Fruit fly (Drosophila melanogaster) whole organism, embryonic: ENCODE results near the gene CG14966.
A peak's percentile ranks its signal among the peaks of the same experiment; 100 is the strongest.

Experiments used
- B-H1 ChIP-seq: fragments of 200-800 bp; sonication (Bioruptor generic); IDR thresholded peaks from 3 replicates; pipeline ENCODE4 v1.3.6; 2022; ENCODE audit warnings: missing biosample characterization, missing genetic modification characterization
- CG10565 ChIP-seq: fragments of 200-800 bp; sonication (Bioruptor generic); optimal IDR thresholded peaks from 3 replicates; lab custom pipeline; 2016; ENCODE audit warnings: missing biosample characterization, mild to moderate bottlenecking, missing genetic modification characterization
- CG12104 ChIP-seq: fragments of 200-800 bp; sonication (Bioruptor generic); optimal IDR thresholded peaks from 3 replicates; lab custom pipeline; 2016; ENCODE audit warnings: missing biosample characterization, missing genetic modification characterization
- CG13287 ChIP-seq: fragments of 200-800 bp; sonication (Bioruptor generic); IDR thresholded peaks from 2 replicates; pipeline ENCODE4 v1.3.6; 2022; ENCODE audit warnings: missing biosample characterization, missing genetic modification characterization; ENCODE audit not compliant: partially characterized antibody
- CG13775 ChIP-seq: fragments of 200-800 bp; sonication (Bioruptor generic); optimal IDR thresholded peaks from 3 replicates; lab custom pipeline; 2017; ENCODE audit warnings: missing biosample characterization, mild to moderate bottlenecking, missing genetic modification characterization
- CG14965 ChIP-seq: fragments of 200-800 bp; sonication (Bioruptor generic); optimal IDR thresholded peaks from 2 replicates; lab custom pipeline; 2016; ENCODE audit warnings: missing biosample characterization, missing genetic modification characterization, borderline replicate concordance
- CG17186 ChIP-seq: fragments of 200-800 bp; sonication (Bioruptor generic); optimal IDR thresholded peaks from 3 replicates; lab custom pipeline; 2017; ENCODE audit warnings: missing biosample characterization, missing genetic modification reagents, missing genetic modification characterization
- CG18619 ChIP-seq: fragments of 200-800 bp; sonication (Bioruptor generic); optimal IDR thresholded peaks from 3 replicates; lab custom pipeline; 2017; ENCODE audit warnings: missing biosample characterization, mild to moderate bottlenecking, missing genetic modification characterization
- CG2120 ChIP-seq: fragments of 200-800 bp; sonication (Bioruptor generic); optimal IDR thresholded peaks from 3 replicates; lab custom pipeline; 2016; ENCODE audit warnings: missing biosample characterization, missing genetic modification characterization
- CG2129 ChIP-seq: fragments of 200-800 bp; sonication (Bioruptor generic); IDR thresholded peaks from 2 replicates; pipeline ENCODE4 v1.3.6; 2022; ENCODE audit warnings: missing biosample characterization, missing genetic modification characterization; ENCODE audit not compliant: partially characterized antibody
- CG2199 ChIP-seq: fragments of 200-800 bp; sonication (Bioruptor generic); IDR thresholded peaks from 3 replicates; pipeline ENCODE4 v1.3.6; 2022; ENCODE audit warnings: missing biosample characterization, missing genetic modification characterization
- CG2678 ChIP-seq: fragments of 200-800 bp; sonication (Bioruptor generic); optimal IDR thresholded peaks from 3 replicates; lab custom pipeline; 2019; ENCODE audit warnings: missing biosample characterization, mild to moderate bottlenecking, missing genetic modification characterization, moderate library complexity
- CG34224 ChIP-seq: fragments of 200-800 bp; sonication (Bioruptor generic); IDR thresholded peaks from 3 replicates; pipeline ENCODE4 v1.3.6; 2022; ENCODE audit warnings: missing biosample characterization, missing genetic modification characterization; ENCODE audit not compliant: partially characterized antibody
- CG34422 ChIP-seq: fragments of 200-800 bp; sonication (Bioruptor generic); IDR thresholded peaks from 3 replicates; pipeline ENCODE4 v1.3.6; 2022; ENCODE audit warnings: missing biosample characterization, missing genetic modification characterization
- CG4282 ChIP-seq: fragments of 200-800 bp; sonication (Bioruptor generic); optimal IDR thresholded peaks from 2 replicates; lab custom pipeline; 2016; ENCODE audit warnings: missing biosample characterization, missing genetic modification characterization
- CG5180 ChIP-seq: fragments of 200-800 bp; sonication (Bioruptor generic); optimal IDR thresholded peaks from 3 replicates; lab custom pipeline; 2017; ENCODE audit warnings: missing biosample characterization, missing genetic modification characterization, mild to moderate bottlenecking, moderate library complexity, missing genetic modification reagents
- CG6272 ChIP-seq: fragments of 200-800 bp; sonication (Bioruptor generic); IDR thresholded peaks from 2 replicates; pipeline ENCODE4 v1.3.6; 2022; ENCODE audit warnings: missing biosample characterization, missing genetic modification characterization
- CG8478 ChIP-seq: fragments of >200 bp; optimal IDR thresholded peaks from 2 replicates; lab custom pipeline; 2018
- CTCF ChIP-seq: fragments of 200-800 bp; sonication (Bioruptor generic); optimal IDR thresholded peaks from 2 replicates; lab custom pipeline; 2017; ENCODE audit warnings: missing biosample characterization, mild to moderate bottlenecking, missing genetic modification characterization, moderate library complexity
- D ChIP-seq, 2 experiments: fragments of 200-800 bp in 1 of 2; fragments of >200 bp in 1 of 2; sonication (Bioruptor generic) in 1 of 2; optimal IDR thresholded peaks; 2 replicates in 1 of 2; 3 replicates in 1 of 2; lab custom pipeline; 2017; ENCODE audit warnings: mild to moderate bottlenecking in 1 of 2, missing biosample characterization in 1 of 2, missing genetic modification characterization in 1 of 2, missing genetic modification reagents in 1 of 2
- Dp ChIP-seq: fragments of 200-800 bp; sonication (Bioruptor generic); optimal IDR thresholded peaks from 2 replicates; lab custom pipeline; 2018; ENCODE audit warnings: missing biosample characterization, mild to moderate bottlenecking, missing genetic modification characterization, moderate library complexity
- H15 ChIP-seq: fragments of 200-800 bp; sonication (Bioruptor generic); IDR thresholded peaks from 3 replicates; pipeline ENCODE4 v1.3.6; 2022; ENCODE audit warnings: missing biosample characterization, missing genetic modification characterization
- HLH4C ChIP-seq: fragments of 200-800 bp; sonication (Bioruptor generic); IDR thresholded peaks from 3 replicates; pipeline ENCODE4 v1.3.6; 2022; ENCODE audit warnings: missing biosample characterization, missing genetic modification characterization; ENCODE audit not compliant: partially characterized antibody
- Hr78 ChIP-seq, 2 experiments: fragments of 200-800 bp in 1 of 2; fragments of >200 bp in 1 of 2; sonication (Bioruptor generic) in 1 of 2; optimal IDR thresholded peaks; 2 replicates each; lab custom pipeline; 2017 to 2019; ENCODE audit warnings: missing biosample characterization in 2 of 2, missing genetic modification characterization in 2 of 2, mild to moderate bottlenecking in 1 of 2, moderate library complexity in 1 of 2
- MESR4 ChIP-seq: fragments of 200-800 bp; sonication (Bioruptor generic); optimal IDR thresholded peaks from 2 replicates; lab custom pipeline; 2018; ENCODE audit warnings: missing biosample characterization, mild to moderate bottlenecking, missing genetic modification characterization, moderate library complexity
- PHDP ChIP-seq: fragments of 200-800 bp; sonication (Bioruptor generic); optimal IDR thresholded peaks from 3 replicates; lab custom pipeline; 2018; ENCODE audit warnings: missing biosample characterization, mild to moderate bottlenecking, missing genetic modification characterization, moderate library complexity
- Rfx ChIP-seq: fragments of 200-800 bp; sonication (Bioruptor generic); IDR thresholded peaks from 2 replicates; pipeline ENCODE4 v1.3.6; 2022; ENCODE audit warnings: missing biosample characterization, missing genetic modification characterization
- Scr ChIP-seq: fragments of 200-800 bp; sonication (Bioruptor generic); IDR thresholded peaks from 2 replicates; pipeline ENCODE4 v1.3.6; 2022; ENCODE audit warnings: missing biosample characterization, missing genetic modification characterization; ENCODE audit not compliant: partially characterized antibody
- Sin3A ChIP-seq: fragments of >200 bp; optimal IDR thresholded peaks from 2 replicates; lab custom pipeline; 2018
- Sry-δ ChIP-seq: fragments of 200-800 bp; sonication (Bioruptor generic); optimal IDR thresholded peaks from 2 replicates; lab custom pipeline; 2016; ENCODE audit warnings: missing biosample characterization, missing genetic modification characterization
- Xrp1 ChIP-seq: fragments of 200-800 bp; sonication (Bioruptor generic); IDR thresholded peaks from 2 replicates; pipeline ENCODE4 v1.3.6; 2022; ENCODE audit warnings: missing biosample characterization, missing genetic modification characterization
- cg ChIP-seq: fragments of 200-800 bp; sonication (Bioruptor generic); optimal IDR thresholded peaks from 3 replicates; lab custom pipeline; 2019; ENCODE audit warnings: missing biosample characterization, mild to moderate bottlenecking, missing genetic modification characterization, moderate library complexity
- ci ChIP-seq: fragments of 200-800 bp; sonication (Bioruptor generic); IDR thresholded peaks from 3 replicates; pipeline ENCODE4 v1.3.6; 2022; ENCODE audit warnings: missing biosample characterization, missing genetic modification characterization
- dm ChIP-seq: fragments of 200-800 bp; sonication (Bioruptor generic); optimal IDR thresholded peaks from 3 replicates; lab custom pipeline; 2016; ENCODE audit warnings: missing biosample characterization, missing genetic modification characterization
- dysf ChIP-seq: fragments of 200-800 bp; sonication (Bioruptor generic); IDR thresholded peaks from 3 replicates; pipeline ENCODE4 v1.3.6; 2022; ENCODE audit warnings: missing biosample characterization, missing genetic modification characterization
- fu2 ChIP-seq: fragments of 200-800 bp; sonication (Bioruptor generic); optimal IDR thresholded peaks from 2 replicates; lab custom pipeline; 2016; ENCODE audit warnings: missing biosample characterization, missing genetic modification characterization
- gfzf ChIP-seq: fragments of 200-800 bp; sonication (Bioruptor generic); optimal IDR thresholded peaks from 2 replicates; lab custom pipeline; 2016; ENCODE audit warnings: missing biosample characterization, mild to moderate bottlenecking, missing genetic modification characterization, moderate library complexity
- h ChIP-seq: fragments of >200 bp; optimal IDR thresholded peaks from 2 replicates; lab custom pipeline; 2017
- ind ChIP-seq: fragments of 200-800 bp; sonication (Bioruptor generic); optimal IDR thresholded peaks from 3 replicates; lab custom pipeline; 2016; ENCODE audit warnings: missing biosample characterization, missing genetic modification characterization
- inv ChIP-seq: fragments of 200-800 bp; sonication (Bioruptor generic); IDR thresholded peaks from 2 replicates; pipeline ENCODE4 v1.3.6; 2022; ENCODE audit warnings: missing biosample characterization, missing genetic modification characterization; ENCODE audit not compliant: partially characterized antibody
- maf-S ChIP-seq: fragments of 200-800 bp; sonication (Bioruptor generic); optimal IDR thresholded peaks from 2 replicates; lab custom pipeline; 2016; ENCODE audit warnings: missing biosample characterization, missing genetic modification characterization
- otp ChIP-seq: fragments of 200-800 bp; sonication (Bioruptor generic); IDR thresholded peaks from 3 replicates; pipeline ENCODE4, ENCODE4 v1.3.6; 2022; ENCODE audit warnings: missing biosample characterization, missing genetic modification characterization
- phol ChIP-seq: fragments of 200-800 bp; sonication (Bioruptor generic); optimal IDR thresholded peaks from 3 replicates; lab custom pipeline; 2018; ENCODE audit warnings: missing biosample characterization, mild to moderate bottlenecking, missing genetic modification characterization, moderate library complexity
- sens ChIP-seq: fragments of 200-800 bp; sonication (Bioruptor generic); peaks from one replicate; lab custom pipeline; 2016; ENCODE audit warnings: missing biosample characterization, missing genetic modification characterization
- sim ChIP-seq: fragments of 200-800 bp; sonication (Bioruptor generic); IDR thresholded peaks from 2 replicates; pipeline ENCODE4 v1.3.6; 2022; ENCODE audit warnings: missing biosample characterization, missing genetic modification characterization
- slp2 ChIP-seq: fragments of 200-800 bp; sonication (Bioruptor generic); optimal IDR thresholded peaks from 2 replicates; lab custom pipeline; 2016; ENCODE audit warnings: missing biosample characterization, missing genetic modification characterization
- so ChIP-seq: fragments of 200-800 bp; sonication (Bioruptor generic); IDR thresholded peaks from 3 replicates; pipeline ENCODE4 v1.3.6; 2022; ENCODE audit warnings: missing biosample characterization, missing genetic modification characterization

The CG14966 gene

DNA sequence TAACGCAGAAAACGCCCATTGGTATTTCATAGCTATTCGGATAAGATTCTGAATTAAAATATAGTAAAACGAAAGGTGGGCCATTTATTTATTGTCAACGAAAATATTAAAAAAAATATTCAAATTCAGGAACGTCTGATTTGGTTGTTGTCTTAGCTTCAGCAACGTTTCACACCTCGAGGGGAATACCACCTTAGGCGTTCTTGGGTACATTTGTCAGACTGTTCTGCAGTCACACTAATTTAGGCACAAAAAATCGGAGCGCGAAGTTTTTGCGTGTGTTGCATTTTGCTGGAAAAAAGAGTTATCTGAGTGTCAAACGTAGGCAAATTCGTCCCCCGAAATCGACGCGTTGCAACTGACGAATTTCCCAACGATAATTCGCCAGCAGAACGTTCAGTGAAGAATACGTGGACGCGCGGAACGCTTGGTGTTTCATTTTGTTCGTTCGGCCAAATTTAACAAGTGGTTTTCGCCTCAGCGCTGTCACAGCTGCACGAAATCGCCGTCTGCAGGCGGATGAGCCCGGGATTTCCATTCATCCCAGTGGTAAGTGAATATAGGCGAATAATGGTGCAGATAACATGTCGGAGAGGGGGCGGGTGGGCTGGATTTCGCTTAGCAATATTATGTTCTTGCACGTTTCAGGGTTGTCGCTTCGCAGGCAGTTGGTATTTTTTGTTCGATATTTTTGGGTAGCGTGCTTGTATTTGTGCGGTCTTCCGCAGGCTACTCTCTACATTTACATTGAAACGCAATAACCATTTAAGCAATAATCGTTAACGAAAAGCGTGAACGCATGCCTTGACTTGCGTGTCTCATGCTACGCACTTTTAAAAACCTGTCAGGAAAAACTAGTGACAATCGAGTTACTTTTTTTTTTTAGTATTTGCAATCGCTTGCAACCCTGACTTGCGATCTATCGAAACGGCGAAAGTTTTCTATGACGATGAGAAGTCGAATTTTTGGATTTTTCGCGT is 27.6 kb upstream of the CG14966 start, which contains the start of gene Larp4B (continued):
- TF ChIP-seq CG2678 (tag; lab: Kevin White, UChicago), result no peak
- no peak for TF ChIP-seq slp2 (GFP tag; lab: Kevin White, UChicago)
- TF ChIP-seq so, result no peak
- TF ChIP-seq Sry-δ (GFP tag; lab: Kevin White, UChicago), result peak; percentile 69
- peak; percentile 37 for TF ChIP-seq CG13775 (GFP tag; lab: Kevin White, UChicago)
- TF ChIP-seq Dp (GFP tag; lab: Kevin White, UChicago), result peak; percentile 71
- TF ChIP-seq ci, result 0 out of 3 replicates have a peak, but pooled peaks have one; percentile 6
- TF ChIP-seq fu2 (GFP tag; lab: Kevin White, UChicago), result peak; percentile 8
- TF ChIP-seq MESR4 (GFP tag; lab: Kevin White, UChicago), result peak; percentile 62
- peak; percentile 56 for TF ChIP-seq CG8478
- peak; percentile 72 for TF ChIP-seq Scr
- peak; percentile 48 for TF ChIP-seq CG2120 (GFP tag; lab: Kevin White, UChicago)
- peak; percentile 86 for TF ChIP-seq Sin3A (lab: Kevin White, UChicago)
- peak; percentile 59; the same call in 1 of the 2 replicates for TF ChIP-seq inv (GFP tag; lab: Robert Waterston, UW)
- peak; percentile 2 for TF ChIP-seq PHDP (tag; lab: Kevin White, UChicago)

dm6 chr3L:3223390-3223914 is 26.0 kb upstream of the CG14966 start:
- TF ChIP-seq phol, result peak; percentile 73
- peak; percentile 2; the same call in 1 of the 2 replicates for TF ChIP-seq Scr
- no peak for TF ChIP-seq Rfx (GFP tag; lab: Robert Waterston, UW)
- no peak for TF ChIP-seq H15
- peak; percentile 93 for TF ChIP-seq CG2199
- no peak for TF ChIP-seq CG10565 (GFP tag; lab: Kevin White, UChicago)
- TF ChIP-seq CG5180, result no peak
- no peak for TF ChIP-seq maf-S
- TF ChIP-seq Hr78 (GFP tag; optimal IDR thresholded peaks at IDR 0.05; lab: Kevin White, UChicago), result no peak
- TF ChIP-seq D (optimal IDR thresholded peaks at IDR 0.05; lab: Kevin White, UChicago), result no peak
- no peak for TF ChIP-seq D (GFP tag; optimal IDR thresholded peaks at IDR 0.05; lab: Kevin White, UChicago)
- TF ChIP-seq Xrp1 (GFP tag; lab: Robert Waterston, UW), result no peak
- no peak for TF ChIP-seq CTCF (GFP tag; lab: Kevin White, UChicago)
- TF ChIP-seq CG18619 (GFP tag; lab: Kevin White, UChicago), result no peak
- TF ChIP-seq CG12104, result no peak
- no peak for TF ChIP-seq h (lab: Kevin White, UChicago)
- no peak for TF ChIP-seq CG4282 (GFP tag; lab: Kevin White, UChicago)
- no peak for TF ChIP-seq B-H1 (GFP tag; lab: Robert Waterston, UW)
- 0 out of 3 replicates have a peak, but pooled peaks have one; percentile 41 for TF ChIP-seq CG34224 (GFP tag; lab: Robert Waterston, UW)
- TF ChIP-seq gfzf (GFP tag; lab: Kevin White, UChicago), result no peak
- TF ChIP-seq CG34422, result no peak
- TF ChIP-seq CG2129 (GFP tag; lab: Robert Waterston, UW), result 0 out of 2 replicates have a peak, but pooled peaks have one; percentile 7
- TF ChIP-seq otp (GFP tag; lab: Robert Waterston, UW), result no peak
- no peak for TF ChIP-seq ind (GFP tag; lab: Kevin White, UChicago)
- no peak for TF ChIP-seq CG6272 (GFP tag; lab: Robert Waterston, UW)
- TF ChIP-seq sens, result peak; percentile 11
- 0 out of 3 replicates have a peak, but pooled peaks have one; percentile 2 for TF ChIP-seq HLH4C (GFP tag; lab: Robert Waterston, UW)
- TF ChIP-seq CG13287, result peak; percentile 11; the same call in 1 of the 2 replicates
- TF ChIP-seq CG14965, result no peak
- TF ChIP-seq dysf (GFP tag; lab: Robert Waterston, UW), result no peak
- no peak for TF ChIP-seq CG17186 (GFP tag; lab: Kevin White, UChicago)
- TF ChIP-seq cg (GFP tag; lab: Kevin White, UChicago), result peak; percentile 93
- peak; percentile 43 for TF ChIP-seq dm
- TF ChIP-seq sim (GFP tag; lab: Robert Waterston, UW), result no peak
